Worm (Caenorhabditis elegans) whole organism, late embryonic: Measurements from ENCODE around the gene pfk-1.2.

Experiments used
- nhr-11 ChIP-seq: fragments of 150-350 bp; optimal IDR thresholded peaks from 2 replicates; lab custom pipeline; 2014; ENCODE audit warnings: missing biosample characterization, missing genetic modification characterization
- pqm-1 ChIP-seq: sonication (generic microtip); optimal IDR thresholded peaks from 2 replicates; lab custom pipeline; 2016; ENCODE audit warnings: missing genetic modification characterization, missing compliant biosample characterization

DNA sequence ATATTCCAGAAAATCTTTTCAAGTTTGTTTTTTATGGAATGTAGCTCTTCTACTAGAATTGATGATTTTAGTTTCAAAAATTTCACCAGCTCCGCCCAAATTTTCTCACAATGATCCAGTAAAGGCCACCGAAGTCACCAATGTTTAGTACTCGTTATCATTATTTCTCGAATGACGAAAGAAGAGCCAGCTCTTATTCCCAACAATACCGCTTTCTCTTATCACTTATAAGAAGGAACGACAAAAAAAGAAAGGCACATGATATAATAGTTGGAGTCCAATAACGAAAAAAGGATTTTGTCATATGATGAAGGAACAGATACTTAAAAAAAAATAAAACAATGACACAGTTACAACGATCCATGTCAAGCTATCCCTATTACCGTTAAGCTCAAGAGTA is 39.5 kb downstream of the pfk-1.2 start:
- TF ChIP-seq nhr-11 (no peak), pqm-1 (tag; lab: Kevin White, UChicago) (no peak)
